Fruit fly (Drosophila melanogaster) whole organism, adult: ENCODE measurements around the gene tHMG2.

Source experiments
- CG11617 ChIP-seq: fragments of 200-800 bp; sonication (Bioruptor generic); optimal IDR thresholded peaks from 2 replicates; lab custom pipeline; 2017; ENCODE audit warnings: mild to moderate bottlenecking, missing biosample characterization, missing genetic modification reagents, missing genetic modification characterization
- CG12768 ChIP-seq: fragments of 200-800 bp; sonication (Bioruptor generic); optimal IDR thresholded peaks from 2 replicates; lab custom pipeline; 2017; ENCODE audit warnings: missing biosample characterization, missing genetic modification characterization, mild to moderate bottlenecking, moderate library complexity, missing genetic modification reagents
- CG14711 ChIP-seq: fragments of 200-800 bp; sonication (Bioruptor generic); optimal IDR thresholded peaks from 2 replicates; lab custom pipeline; 2018; ENCODE audit warnings: missing biosample characterization, mild to moderate bottlenecking, missing genetic modification characterization, moderate library complexity
- CG1620 ChIP-seq: fragments of 200-800 bp; sonication (Bioruptor generic); optimal IDR thresholded peaks from 2 replicates; lab custom pipeline; 2016; ENCODE audit warnings: missing biosample characterization, missing genetic modification characterization
- CG33017 ChIP-seq: fragments of 200-800 bp; sonication (Bioruptor generic); optimal IDR thresholded peaks from 2 replicates; lab custom pipeline; 2018; ENCODE audit warnings: missing biosample characterization, mild to moderate bottlenecking, missing genetic modification characterization, moderate library complexity
- CG5204 ChIP-seq: fragments of 200-800 bp; sonication (Bioruptor generic); optimal IDR thresholded peaks from 2 replicates; lab custom pipeline; 2016; ENCODE audit warnings: missing biosample characterization, missing genetic modification characterization
- CG7045 ChIP-seq: fragments of 200-800 bp; sonication (Bioruptor generic); optimal IDR thresholded peaks from 2 replicates; lab custom pipeline; 2017; ENCODE audit warnings: missing biosample characterization, mild to moderate bottlenecking, missing genetic modification characterization
- CG7101 ChIP-seq: fragments of 200-800 bp; sonication (Bioruptor generic); optimal IDR thresholded peaks from 2 replicates; lab custom pipeline; 2018; ENCODE audit warnings: missing biosample characterization, mild to moderate bottlenecking, missing genetic modification characterization, moderate library complexity
- Clk ChIP-seq: fragments of 200-800 bp; sonication (Bioruptor generic); optimal IDR thresholded peaks from 2 replicates; lab custom pipeline; 2017; ENCODE audit warnings: missing biosample characterization, missing genetic modification characterization
- Crg-1 ChIP-seq: fragments of 200-800 bp; sonication (Bioruptor generic); optimal IDR thresholded peaks from 2 replicates; lab custom pipeline; 2016; ENCODE audit warnings: missing biosample characterization, missing genetic modification characterization
- Hr96 ChIP-seq: fragments of 200-800 bp; sonication (Bioruptor generic); optimal IDR thresholded peaks from 2 replicates; lab custom pipeline; 2016; ENCODE audit warnings: missing biosample characterization, missing genetic modification characterization
- Mnt ChIP-seq: fragments of 200-800 bp; sonication (Bioruptor generic); optimal IDR thresholded peaks from 2 replicates; lab custom pipeline; 2016; ENCODE audit warnings: missing biosample characterization, mild to moderate bottlenecking, missing genetic modification characterization
- bab1 ChIP-seq: fragments of 200-800 bp; sonication (Bioruptor generic); optimal IDR thresholded peaks from 3 replicates; lab custom pipeline; 2019; ENCODE audit warnings: missing biosample characterization, mild to moderate bottlenecking, missing genetic modification characterization, moderate library complexity
- cic ChIP-seq: fragments of 200-800 bp; sonication (Bioruptor generic); optimal IDR thresholded peaks from 2 replicates; lab custom pipeline; 2017; ENCODE audit warnings: missing biosample characterization, mild to moderate bottlenecking, missing genetic modification characterization, moderate library complexity
- cnc ChIP-seq, 2 experiments: fragments of >200 bp; optimal IDR thresholded peaks; 2 replicates each; lab custom pipeline; 2017
- kay ChIP-seq: fragments of 200-800 bp; sonication (Bioruptor generic); peaks from one replicate; lab custom pipeline; 2016; ENCODE audit warnings: missing biosample characterization, missing genetic modification characterization, borderline replicate concordance
- ovo ChIP-seq: fragments of 200-800 bp; sonication (Bioruptor generic); optimal IDR thresholded peaks from 2 replicates; lab custom pipeline; 2016; ENCODE audit warnings: missing biosample characterization, missing genetic modification characterization
- pad ChIP-seq: fragments of 200-800 bp; sonication (Bioruptor generic); optimal IDR thresholded peaks from 3 replicates; lab custom pipeline; 2017; ENCODE audit warnings: missing biosample characterization, missing genetic modification characterization, mild to moderate bottlenecking, moderate library complexity, missing genetic modification reagents
- tj ChIP-seq: fragments of 200-800 bp; sonication (Bioruptor generic); optimal IDR thresholded peaks from 3 replicates; lab custom pipeline; 2017; ENCODE audit warnings: missing biosample characterization, mild to moderate bottlenecking, missing genetic modification characterization, moderate library complexity
- toe ChIP-seq: fragments of 200-800 bp; sonication (Bioruptor generic); optimal IDR thresholded peaks from 2 replicates; lab custom pipeline; 2016; ENCODE audit warnings: missing biosample characterization, missing genetic modification characterization

The tHMG2 gene

dm6 chr3R:22464611-22465113, 28.1 kb upstream of the tHMG2 start, which contains the start of gene CG7054:
TSS of gene CG7054 (plus strand) at chr3R:22464985.
- TF ChIP-seq bab1 (GFP tag; lab: Kevin White, UChicago) (peak; percentile 15), CG14711 (tag; lab: Kevin White, UChicago) (peak; percentile 42), Hr96 (GFP tag; lab: Kevin White, UChicago) (peak; percentile 46), kay (GFP tag; lab: Kevin White, UChicago) (peak; percentile 98), Clk (no peak), cic (peak; percentile 78), CG5204 (GFP tag; lab: Kevin White, UChicago) (no peak), tj (GFP tag; lab: Kevin White, UChicago) (peak; percentile 65), CG7045 (GFP tag; lab: Kevin White, UChicago) (peak; percentile 72), Crg-1 (GFP tag; lab: Kevin White, UChicago) (no peak), Mnt (GFP tag; lab: Kevin White, UChicago) (peak; percentile 54), CG11617 (peak; percentile 68), CG1620 (GFP tag; lab: Kevin White, UChicago) (peak; percentile 10), CG7101 (tag; lab: Kevin White, UChicago) (peak; percentile 71), toe (GFP tag; lab: Kevin White, UChicago) (no peak), pad (GFP tag; lab: Kevin White, UChicago) (peak; percentile 49), CG12768 (GFP tag; lab: Kevin White, UChicago) (peak; percentile 61), CG33017 (tag; lab: Kevin White, UChicago) (peak; percentile 65), ovo (GFP tag; lab: Kevin White, UChicago) (peak; percentile 9), cnc (optimal IDR thresholded peaks at IDR 0.05; lab: Kevin White, UChicago) (no peak)

dm6 chr3R:22465138-22465537, 27.6 kb upstream of the tHMG2 start:
- TF ChIP-seq kay (GFP tag; lab: Kevin White, UChicago) (no peak), tj (GFP tag; lab: Kevin White, UChicago) (peak; percentile 37)

- TF ChIP-seq CG5204 (GFP tag; lab: Kevin White, UChicago) (no peak), CG7101 (tag; lab: Kevin White, UChicago) (no peak), tj (GFP tag; lab: Kevin White, UChicago) (no peak), CG14711 (tag; lab: Kevin White, UChicago) (no peak)
These were observed 26.7 kb upstream of the tHMG2 start, which contains the start of gene Pebp1 for dm6 chr3R:22465984-22466530. TSS of gene Pebp1 (plus strand) at chr3R:22466034.

- TF ChIP-seq kay (GFP tag; lab: Kevin White, UChicago) (peak; percentile 74), bab1 (GFP tag; lab: Kevin White, UChicago) (peak; percentile 60), CG7101 (tag; lab: Kevin White, UChicago) (no peak), CG12768 (GFP tag; lab: Kevin White, UChicago) (no peak), toe (GFP tag; lab: Kevin White, UChicago) (no peak), Hr96 (GFP tag; lab: Kevin White, UChicago) (no peak), cic (peak; percentile 19), ovo (GFP tag; lab: Kevin White, UChicago) (peak; percentile 79)
These were observed 24.7 kb upstream of the tHMG2 start, which contains the start of the genes CG5377 and Nrx-1 for dm6 chr3R:22467939-22468571. TSS of gene CG5377 (minus strand) at chr3R:22468157. TSS of gene Nrx-1 (plus strand) at chr3R:22468512.

dm6 chr3R:22468829-22469487, 23.8 kb upstream of the tHMG2 start:
- TF ChIP-seq ovo (GFP tag; lab: Kevin White, UChicago): no peak
- peak; percentile 0 for TF ChIP-seq CG11617
- peak; percentile 77 for TF ChIP-seq CG7045 (GFP tag; lab: Kevin White, UChicago)
- TF ChIP-seq cnc (optimal IDR thresholded peaks at IDR 0.05; lab: Kevin White, UChicago): no peak
- TF ChIP-seq Hr96 (GFP tag; lab: Kevin White, UChicago): peak; percentile 78
- TF ChIP-seq cic: peak; percentile 55
- peak; percentile 63 for TF ChIP-seq CG14711 (tag; lab: Kevin White, UChicago)
- no peak for TF ChIP-seq bab1 (GFP tag; lab: Kevin White, UChicago)
- TF ChIP-seq Mnt (GFP tag; lab: Kevin White, UChicago): peak; percentile 65
- TF ChIP-seq kay (GFP tag; lab: Kevin White, UChicago): no peak
- peak; percentile 9 for TF ChIP-seq pad (GFP tag; lab: Kevin White, UChicago)
- TF ChIP-seq CG1620 (GFP tag; lab: Kevin White, UChicago): no peak
- TF ChIP-seq CG33017 (tag; lab: Kevin White, UChicago): peak; percentile 86
- TF ChIP-seq CG12768 (GFP tag; lab: Kevin White, UChicago): peak; percentile 84
- TF ChIP-seq CG7101 (tag; lab: Kevin White, UChicago): peak; percentile 81
- TF ChIP-seq CG5204 (GFP tag; lab: Kevin White, UChicago): no peak
- TF ChIP-seq toe (GFP tag; lab: Kevin White, UChicago): peak; percentile 56
- TF ChIP-seq tj (GFP tag; lab: Kevin White, UChicago): no peak
- TF ChIP-seq Crg-1 (GFP tag; lab: Kevin White, UChicago): no peak
- peak; percentile 66 for TF ChIP-seq Clk
